Fruit fly (Drosophila melanogaster): ENCODE data around the gene mRpS6.
A peak's percentile ranks its signal among the peaks of the same experiment; 100 is the strongest.

Gene mRpS6

dm6 chr3L:4378895-4379294, 14.5 kb downstream of the mRpS6 start (continued):
- peak; percentile 44 for TF ChIP-seq pdm3 (GFP tag; optimal IDR thresholded peaks at IDR 0.05)

- TF ChIP-seq Sox14 (GFP tag; optimal IDR thresholded peaks at IDR 0.05) (no peak), CG6808 (GFP tag; optimal IDR thresholded peaks at IDR 0.05) (no peak), Gug (GFP tag; IDR thresholded peaks at IDR 0.05) (no peak), CG1621 (tag; optimal IDR thresholded peaks at IDR 0.05) (no peak), CG11902 (GFP tag; optimal IDR thresholded peaks at IDR 0.05) (no peak), Eip75B (GFP tag; optimal IDR thresholded peaks at IDR 0.05) (peak; percentile 36), Hr39 (GFP tag; optimal IDR thresholded peaks at IDR 0.05) (no peak), CG6854 (GFP tag; optimal IDR thresholded peaks at IDR 0.05) (peak; percentile 24), CG6276 (GFP tag; optimal IDR thresholded peaks at IDR 0.05) (peak; percentile 0), CG4318 (GFP tag; optimal IDR thresholded peaks at IDR 0.05) (no peak), CG3919 (GFP tag; optimal IDR thresholded peaks at IDR 0.05) (peak; percentile 11), topi (GFP tag; optimal IDR thresholded peaks at IDR 0.05) (no peak), CG15336 (GFP tag; IDR thresholded peaks at IDR 0.05) (peak; percentile 40; the same call in 1 of the 2 replicates), fkh (GFP tag; optimal IDR thresholded peaks at IDR 0.05) (peak; percentile 44), CG10669 (GFP tag; optimal IDR thresholded peaks at IDR 0.05) (no peak), CG32006 (GFP tag; optimal IDR thresholded peaks at IDR 0.05) (no peak), Eip78C (GFP tag) (no peak)
These were observed 15.9 kb downstream of the mRpS6 start, which contains the start of gene DopEcR for dm6 chr3L:4380231-4380645. TSS of gene DopEcR (minus strand) at chr3L:4380387.

DNA sequence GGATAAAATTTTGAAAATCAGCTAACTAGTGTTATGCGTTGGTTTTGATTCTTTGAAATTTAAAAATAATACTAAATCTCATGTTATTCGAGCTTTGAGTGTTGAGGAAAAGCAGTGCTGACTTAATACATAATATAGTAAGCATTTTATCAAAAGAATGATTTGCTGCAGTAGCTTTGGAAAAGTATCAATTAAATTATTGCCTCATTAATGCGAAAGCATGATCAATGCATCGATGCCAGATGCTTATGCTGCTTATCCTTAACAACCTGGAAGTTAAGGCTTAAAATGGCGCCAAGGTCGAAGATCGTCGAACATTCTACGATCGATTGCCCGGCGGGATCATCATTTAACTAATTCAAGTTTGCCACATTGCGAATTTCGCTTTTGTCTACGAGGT, 17.2 kb downstream of the mRpS6 start, which contains the start of gene CG32240:
Gene CG32240, minus strand, starts transcription at position 101 of the 400 bp plus-strand sequence.
- TF ChIP-seq CG6792 (GFP tag; optimal IDR thresholded peaks at IDR 0.05) (no peak), OdsH (GFP tag; optimal IDR thresholded peaks at IDR 0.05) (no peak), fkh (GFP tag; optimal IDR thresholded peaks at IDR 0.05) (no peak)

- TF ChIP-seq CG3032 (tag; optimal IDR thresholded peaks at IDR 0.05), result no peak
- no peak for TF ChIP-seq CG7368 (GFP tag; optimal IDR thresholded peaks at IDR 0.05)
- no peak for TF ChIP-seq CG6792 (GFP tag; optimal IDR thresholded peaks at IDR 0.05)
- no peak for TF ChIP-seq Sox15 (GFP tag; optimal IDR thresholded peaks at IDR 0.05)
- TF ChIP-seq Met (GFP tag; optimal IDR thresholded peaks at IDR 0.05), result no peak
These were observed 18.2 kb downstream of the mRpS6 start for dm6 chr3L:4382581-4382980.

dm6 chr3L:4383104-4383503, 18.8 kb downstream of the mRpS6 start:
- TF ChIP-seq CG6163 (GFP tag; IDR thresholded peaks at IDR 0.05) (peak; percentile 77), CG8119 (GFP tag; IDR thresholded peaks at IDR 0.05) (peak; percentile 48; the same call in 2 of the 3 replicates), lz (GFP tag; optimal IDR thresholded peaks at IDR 0.05) (peak; percentile 34), topi (GFP tag; optimal IDR thresholded peaks at IDR 0.05) (peak; percentile 70), ss (GFP tag; optimal IDR thresholded peaks at IDR 0.05) (peak; percentile 61 to 66), CG11294 (GFP tag; IDR thresholded peaks at IDR 0.05) (no peak), dsx (GFP tag; optimal IDR thresholded peaks at IDR 0.05; ENCODE audit: poor library complexity, severe bottlenecking) (peak; percentile 85), CG6854 (GFP tag; optimal IDR thresholded peaks at IDR 0.05) (no peak), Sox14 (GFP tag; optimal IDR thresholded peaks at IDR 0.05) (peak; percentile 54), CG6808 (GFP tag; optimal IDR thresholded peaks at IDR 0.05) (peak; percentile 90), Lpt (GFP tag; optimal IDR thresholded peaks at IDR 0.05) (no peak), Ets96B (tag; optimal IDR thresholded peaks at IDR 0.05) (peak; percentile 96), CG32006 (GFP tag; optimal IDR thresholded peaks at IDR 0.05) (peak; percentile 3), CG3032 (tag; optimal IDR thresholded peaks at IDR 0.05) (peak; percentile 91), OdsH (GFP tag; optimal IDR thresholded peaks at IDR 0.05) (peak; percentile 61), cyc (GFP tag; optimal IDR thresholded peaks at IDR 0.05) (peak; percentile 72), svp (GFP tag) (peak; percentile 70), CG8632 (GFP tag; optimal IDR thresholded peaks at IDR 0.05) (peak; percentile 30), spab (GFP tag; optimal IDR thresholded peaks at IDR 0.05) (peak; percentile 92), CG31627 (GFP tag; optimal IDR thresholded peaks at IDR 0.05) (peak; percentile 21), Smox (GFP tag; optimal IDR thresholded peaks at IDR 0.05) (peak; percentile 33), CG3919 (GFP tag; optimal IDR thresholded peaks at IDR 0.05) (peak; percentile 90), CG7368 (GFP tag; optimal IDR thresholded peaks at IDR 0.05) (peak; percentile 67), Sox15 (GFP tag; optimal IDR thresholded peaks at IDR 0.05) (no peak), Hr4 (GFP tag; optimal IDR thresholded peaks at IDR 0.05) (no peak), CG16779 (tag; optimal IDR thresholded peaks at IDR 0.05) (peak; percentile 3), CG9139 (GFP tag; optimal IDR thresholded peaks at IDR 0.05) (peak; percentile 72), fd85E (GFP tag; optimal IDR thresholded peaks at IDR 0.05) (no peak), CG6792 (GFP tag; optimal IDR thresholded peaks at IDR 0.05) (peak; percentile 49), acj6 (GFP tag; optimal IDR thresholded peaks at IDR 0.05) (peak; percentile 54), CG1621 (tag; optimal IDR thresholded peaks at IDR 0.05) (peak; percentile 72)

Measured in whole organism, prepupa.